Worm (Caenorhabditis elegans): ENCODE results near the gene F53F1.2.

- no peak for TF ChIP-seq ref-1 (GFP tag; conservative IDR thresholded peaks at IDR 0.05)
- no peak for TF ChIP-seq cog-1 (tag; optimal IDR thresholded peaks at IDR 0.05)
- TF ChIP-seq tab-1 (GFP tag; IDR thresholded peaks at IDR 0.05) = no peak
- no peak for TF ChIP-seq T22C8.4 (GFP tag; IDR thresholded peaks at IDR 0.05)
- no peak for TF ChIP-seq flt-1 (GFP tag; IDR thresholded peaks at IDR 0.05)
- no peak for TF ChIP-seq med-1 (GFP tag; optimal IDR thresholded peaks at IDR 0.05; ENCODE audit: insufficient read depth)
- no peak for TF ChIP-seq klf-2 (GFP tag; conservative IDR thresholded peaks at IDR 0.05)
Observed at ce11 chrV:13417513-13417912, 10.9 kb downstream of the F53F1.2 start, which contains the start of gene F53F1.6.
